Worm (Caenorhabditis elegans): ENCODE results near the gene cyp-31A5.

- TF ChIP-seq K09A11.1 (tag; optimal IDR thresholded peaks at IDR 0.05; ENCODE audit: insufficient read depth) (no peak), nhr-11 (tag; optimal IDR thresholded peaks at IDR 0.05) (no peak), pat-9 (tag; optimal IDR thresholded peaks at IDR 0.05) (no peak), C08G9.2 (tag; optimal IDR thresholded peaks at IDR 0.05) (no peak), dve-1 (tag; optimal IDR thresholded peaks at IDR 0.05) (no peak)
These were observed 31.8 kb upstream of the cyp-31A5 start, which contains the start of gene agt-1 for ce11 chrIV:13369120-13369842.

All from whole organism, late embryonic.